Fruit fly (Drosophila melanogaster): ENCODE results near the gene CG42296.

- TF ChIP-seq CG8478 (optimal IDR thresholded peaks at IDR 0.05) (no peak), CTCF (optimal IDR thresholded peaks at IDR 0.05) (no peak)
Measured at dm6 chr2L:2032076-2032475, 3.8 kb downstream of the CG42296 start.
